Worm (Caenorhabditis elegans) whole organism, midembryonic: ENCODE measurements around the gene srh-148.

ENCODE experiments used
- T22C8.4 ChIP-seq: fragments of 200-800 bp; sonication (Bioruptor generic); IDR thresholded peaks from 2 replicates; pipeline ENCODE4 v1.3.6; 2022; ENCODE audit warnings: missing genetic modification characterization, missing compliant biosample characterization
- cog-1 ChIP-seq: sonication (generic microtip); optimal IDR thresholded peaks from 2 replicates; lab custom pipeline; 2016; ENCODE audit warnings: missing genetic modification characterization, missing compliant biosample characterization
- flt-1 ChIP-seq: fragments of 200-800 bp; sonication (Bioruptor generic); IDR thresholded peaks from 2 replicates; pipeline ENCODE4 v1.3.6; 2022; ENCODE audit warnings: missing genetic modification characterization, missing compliant biosample characterization
- med-1 ChIP-seq: sonication (generic microtip); optimal IDR thresholded peaks from 2 replicates; lab custom pipeline; 2017; ENCODE audit warnings: missing genetic modification characterization, mild to moderate bottlenecking, missing compliant biosample characterization, antibody characterized with exemption, missing genetic modification reagents; ENCODE audit not compliant: insufficient read depth
- ref-1 ChIP-seq: fragments of 200-800 bp; sonication (Bioruptor generic); conservative IDR thresholded peaks from 2 replicates; pipeline ENCODE4 v1.3.6; 2022; ENCODE audit warnings: missing genetic modification reagents, missing genetic modification characterization, missing compliant biosample characterization
- tab-1 ChIP-seq: fragments of 200-800 bp; sonication (Bioruptor generic); IDR thresholded peaks from 2 replicates; pipeline ENCODE4 v1.3.6; 2022; ENCODE audit warnings: missing genetic modification characterization, missing compliant biosample characterization
- ztf-23 ChIP-seq: fragments of 200-800 bp; sonication (Bioruptor generic); IDR thresholded peaks from 2 replicates; pipeline ENCODE4 v1.3.6; 2022; ENCODE audit warnings: missing genetic modification reagents, missing genetic modification characterization, missing compliant biosample characterization
- ztf-29 ChIP-seq: fragments of 200-800 bp; sonication (Bioruptor generic); IDR thresholded peaks from 2 replicates; pipeline ENCODE4 v1.3.6; 2022; ENCODE audit warnings: missing genetic modification reagents, missing genetic modification characterization, missing compliant biosample characterization

ce11 chrV:15891279-15891678, 33.1 kb upstream of the srh-148 start:
- TF ChIP-seq T22C8.4 (GFP tag; lab: Robert Waterston, UW), result no peak
- no peak for TF ChIP-seq ztf-29 (GFP tag; lab: Robert Waterston, UW)
- TF ChIP-seq flt-1, result no peak
- TF ChIP-seq cog-1 (tag; lab: Kevin White, UChicago), result no peak
- TF ChIP-seq med-1 (GFP tag; lab: Kevin White, UChicago), result no peak
- TF ChIP-seq ztf-23 (GFP tag; lab: Robert Waterston, UW), result no peak
- no peak for TF ChIP-seq tab-1 (GFP tag; lab: Robert Waterston, UW)
- TF ChIP-seq ref-1 (GFP tag; lab: Robert Waterston, UW), result no peak
